Worm (Caenorhabditis elegans) whole organism, early embryonic: ENCODE data around the gene E02H9.9.

Experiments
- ama-1 ChIP-seq: fragments of 150-350 bp; optimal IDR thresholded peaks from 2 replicates; lab custom pipeline; 2014
- ceh-36 ChIP-seq: sonication (generic microtip); optimal IDR thresholded peaks from 2 replicates; lab custom pipeline; 2016; ENCODE audit warnings: missing genetic modification characterization, inconsistent platforms, missing compliant biosample characterization
- hmbx-1 ChIP-seq: sonication (generic microtip); optimal IDR thresholded peaks from 2 replicates; lab custom pipeline; 2016; ENCODE audit warnings: mild to moderate bottlenecking, missing genetic modification characterization, missing compliant biosample characterization

DNA sequence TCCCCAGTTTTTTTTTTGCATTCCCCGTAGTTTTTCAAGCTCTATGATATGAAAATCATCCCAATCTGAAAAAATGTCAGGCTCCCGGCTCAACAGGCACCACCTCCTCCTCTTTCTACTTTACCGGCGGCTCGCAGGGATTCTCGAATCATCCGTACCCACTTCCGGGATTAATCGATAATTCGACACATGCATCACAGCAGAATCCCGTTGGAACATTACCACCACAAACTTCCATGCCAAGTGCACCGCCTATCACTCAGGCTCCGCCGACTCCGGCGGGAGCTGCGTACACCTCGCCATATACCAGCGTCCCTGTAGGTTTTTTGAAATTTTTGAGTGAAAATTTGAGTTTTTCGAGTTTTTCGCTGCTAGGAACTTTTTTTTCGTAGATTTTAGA, 46.9 kb downstream of the E02H9.9 start:
- TF ChIP-seq ceh-36 (tag; lab: Kevin White, UChicago) (no peak), hmbx-1 (tag; lab: Kevin White, UChicago) (no peak), ama-1 (no peak)
